Worm (Caenorhabditis elegans) whole organism, early embryonic: Measurements from ENCODE around the gene grd-4.

Experiments
- B0310.2 ChIP-seq: sonication (generic microtip); optimal IDR thresholded peaks from 2 replicates; lab custom pipeline; 2016; ENCODE audit warnings: mild to moderate bottlenecking, missing genetic modification characterization, missing compliant biosample characterization
- F13C5.2 ChIP-seq: sonication (generic microtip); optimal IDR thresholded peaks from 2 replicates; lab custom pipeline; 2017; ENCODE audit warnings: mild to moderate bottlenecking, missing genetic modification characterization, inconsistent platforms, missing compliant biosample characterization
- aly-1 ChIP-seq: sonication (generic microtip); optimal IDR thresholded peaks from 2 replicates; lab custom pipeline; 2016; ENCODE audit warnings: missing genetic modification characterization, missing compliant biosample characterization
- ama-1 ChIP-seq: fragments of 150-350 bp; optimal IDR thresholded peaks from 2 replicates; lab custom pipeline; 2014
- ceh-13 ChIP-seq: fragments of 200-800 bp; sonication (Bioruptor generic); optimal IDR thresholded peaks from 2 replicates; lab custom pipeline; 2018; ENCODE audit warnings: mild to moderate bottlenecking, missing genetic modification characterization, missing compliant biosample characterization
- ceh-36 ChIP-seq: sonication (generic microtip); optimal IDR thresholded peaks from 2 replicates; lab custom pipeline; 2016; ENCODE audit warnings: missing genetic modification characterization, inconsistent platforms, missing compliant biosample characterization
- ets-7 ChIP-seq: sonication (generic microtip); optimal IDR thresholded peaks from 2 replicates; lab custom pipeline; 2016; ENCODE audit warnings: missing genotype, missing genetic modification characterization, missing compliant biosample characterization
- flt-1 ChIP-seq: fragments of 200-800 bp; sonication (Bioruptor generic); IDR thresholded peaks from 2 replicates; pipeline ENCODE4 v1.3.6; 2022; ENCODE audit warnings: missing genetic modification characterization, missing compliant biosample characterization
- hmbx-1 ChIP-seq: sonication (generic microtip); optimal IDR thresholded peaks from 2 replicates; lab custom pipeline; 2016; ENCODE audit warnings: mild to moderate bottlenecking, missing genetic modification characterization, missing compliant biosample characterization
- hmg-4 ChIP-seq: fragments of 200-800 bp; sonication (Bioruptor generic); optimal IDR thresholded peaks from 2 replicates; lab custom pipeline; 2018; ENCODE audit warnings: mild to moderate bottlenecking, missing genetic modification characterization, missing compliant biosample characterization
- hnd-1 ChIP-seq: sonication (generic microtip); optimal IDR thresholded peaks from 2 replicates; lab custom pipeline; 2016; ENCODE audit warnings: missing genetic modification characterization, missing compliant biosample characterization
- pes-1 ChIP-seq: fragments of 200-800 bp; sonication (Bioruptor generic); IDR thresholded peaks from 2 replicates; pipeline ENCODE4 v1.3.6; 2022; ENCODE audit warnings: missing genetic modification reagents, missing genetic modification characterization, missing compliant biosample characterization
- scrt-1 ChIP-seq: fragments of 200-800 bp; sonication (Bioruptor generic); IDR thresholded peaks from 2 replicates; pipeline ENCODE4 v1.3.6; 2022; ENCODE audit warnings: missing genetic modification characterization, missing compliant biosample characterization
- sea-1 ChIP-seq: fragments of 200-800 bp; sonication (Bioruptor generic); conservative IDR thresholded peaks from 2 replicates; pipeline ENCODE4 v1.3.6; 2022; ENCODE audit warnings: missing genetic modification characterization, missing compliant biosample characterization
- tbx-11 ChIP-seq: fragments of 200-800 bp; sonication (Bioruptor generic); IDR thresholded peaks from 2 replicates; pipeline ENCODE4 v1.3.6; 2022; ENCODE audit warnings: missing genetic modification characterization, missing compliant biosample characterization
- tbx-37 ChIP-seq: fragments of 200-800 bp; sonication (Bioruptor generic); conservative IDR thresholded peaks from 2 replicates; pipeline ENCODE4 v1.3.6; 2022; ENCODE audit warnings: missing genetic modification reagents, missing genetic modification characterization, missing compliant biosample characterization
- tra-4 ChIP-seq: sonication (generic microtip); optimal IDR thresholded peaks from 2 replicates; lab custom pipeline; 2017; ENCODE audit warnings: missing genetic modification characterization, missing compliant biosample characterization

The grd-4 gene

ce11 chrX:8481716-8482115 lies 19.3 kb upstream of the grd-4 start:
- no peak for TF ChIP-seq pes-1 (GFP tag; lab: Robert Waterston, UW)
- TF ChIP-seq tbx-11 (GFP tag; lab: Robert Waterston, UW), result no peak
- TF ChIP-seq aly-1 (tag; lab: Kevin White, UChicago), result no peak
- TF ChIP-seq ama-1, result no peak
- no peak for TF ChIP-seq B0310.2 (tag; lab: Kevin White, UChicago)
- no peak for TF ChIP-seq sea-1 (GFP tag; lab: Robert Waterston, UW)
- no peak for TF ChIP-seq ceh-36 (tag; lab: Kevin White, UChicago)
- no peak for TF ChIP-seq hnd-1 (tag; lab: Kevin White, UChicago)
- TF ChIP-seq flt-1 (GFP tag; lab: Robert Waterston, UW), result no peak
- no peak for TF ChIP-seq ceh-13
- TF ChIP-seq ets-7, result no peak
- no peak for TF ChIP-seq scrt-1 (GFP tag; lab: Robert Waterston, UW)
- TF ChIP-seq F13C5.2 (tag; lab: Kevin White, UChicago), result no peak
- no peak for TF ChIP-seq tra-4 (tag; lab: Kevin White, UChicago)
- TF ChIP-seq hmbx-1 (tag; lab: Kevin White, UChicago), result no peak
- TF ChIP-seq hmg-4 (GFP tag; lab: Kevin White, UChicago), result no peak
- TF ChIP-seq tbx-37 (GFP tag; lab: Robert Waterston, UW), result no peak

- no peak for TF ChIP-seq sea-1 (GFP tag; lab: Robert Waterston, UW)
- TF ChIP-seq hnd-1 (tag; lab: Kevin White, UChicago), result no peak
- TF ChIP-seq tbx-37 (GFP tag; lab: Robert Waterston, UW), result no peak
- no peak for TF ChIP-seq ama-1
- TF ChIP-seq ceh-36 (tag; lab: Kevin White, UChicago), result no peak
- TF ChIP-seq tbx-11 (GFP tag; lab: Robert Waterston, UW), result no peak
- TF ChIP-seq hmg-4 (GFP tag; lab: Kevin White, UChicago), result no peak
- no peak for TF ChIP-seq ets-7
- TF ChIP-seq B0310.2 (tag; lab: Kevin White, UChicago), result no peak
- TF ChIP-seq flt-1 (GFP tag; lab: Robert Waterston, UW), result no peak
Measured at ce11 chrX:8483951-8484350, 17.1 kb upstream of the grd-4 start.

- TF ChIP-seq F13C5.2 (tag; lab: Kevin White, UChicago), result no peak
- TF ChIP-seq tra-4 (tag; lab: Kevin White, UChicago), result no peak
- no peak for TF ChIP-seq tbx-11 (GFP tag; lab: Robert Waterston, UW)
- TF ChIP-seq aly-1 (tag; lab: Kevin White, UChicago), result no peak
- TF ChIP-seq ama-1, result no peak
- no peak for TF ChIP-seq sea-1 (GFP tag; lab: Robert Waterston, UW)
- TF ChIP-seq ceh-13, result no peak
- TF ChIP-seq flt-1 (GFP tag; lab: Robert Waterston, UW), result no peak
- TF ChIP-seq pes-1 (GFP tag; lab: Robert Waterston, UW), result no peak
- TF ChIP-seq tbx-37 (GFP tag; lab: Robert Waterston, UW), result no peak
- TF ChIP-seq hmg-4 (GFP tag; lab: Kevin White, UChicago), result no peak
- TF ChIP-seq hnd-1 (tag; lab: Kevin White, UChicago), result no peak
- TF ChIP-seq B0310.2 (tag; lab: Kevin White, UChicago), result no peak
- no peak for TF ChIP-seq ceh-36 (tag; lab: Kevin White, UChicago)
- TF ChIP-seq ets-7, result no peak
- TF ChIP-seq hmbx-1 (tag; lab: Kevin White, UChicago), result no peak
- no peak for TF ChIP-seq scrt-1 (GFP tag; lab: Robert Waterston, UW)
Measured at ce11 chrX:8485392-8485791, 15.6 kb upstream of the grd-4 start.

- no peak for TF ChIP-seq aly-1 (tag; lab: Kevin White, UChicago)
- no peak for TF ChIP-seq hnd-1 (tag; lab: Kevin White, UChicago)
- TF ChIP-seq flt-1 (GFP tag; lab: Robert Waterston, UW), result no peak
Measured at ce11 chrX:8489415-8489814, 11.6 kb upstream of the grd-4 start.

- TF ChIP-seq tra-4 (tag; lab: Kevin White, UChicago), result no peak
- TF ChIP-seq ceh-13, result no peak
- no peak for TF ChIP-seq hmbx-1 (tag; lab: Kevin White, UChicago)
- no peak for TF ChIP-seq ets-7
- no peak for TF ChIP-seq tbx-11 (GFP tag; lab: Robert Waterston, UW)
- no peak for TF ChIP-seq ama-1
- no peak for TF ChIP-seq B0310.2 (tag; lab: Kevin White, UChicago)
- TF ChIP-seq hmg-4 (GFP tag; lab: Kevin White, UChicago), result no peak
- no peak for TF ChIP-seq ceh-36 (tag; lab: Kevin White, UChicago)
- TF ChIP-seq pes-1 (GFP tag; lab: Robert Waterston, UW), result no peak
- TF ChIP-seq scrt-1 (GFP tag; lab: Robert Waterston, UW), result no peak
- TF ChIP-seq tbx-37 (GFP tag; lab: Robert Waterston, UW), result no peak
- no peak for TF ChIP-seq sea-1 (GFP tag; lab: Robert Waterston, UW)
- TF ChIP-seq flt-1 (GFP tag; lab: Robert Waterston, UW), result no peak
- TF ChIP-seq F13C5.2 (tag; lab: Kevin White, UChicago), result no peak
- TF ChIP-seq hnd-1 (tag; lab: Kevin White, UChicago), result no peak
- no peak for TF ChIP-seq aly-1 (tag; lab: Kevin White, UChicago)
Measured at ce11 chrX:8489886-8490285, 11.1 kb upstream of the grd-4 start.

- TF ChIP-seq F13C5.2 (tag; lab: Kevin White, UChicago) (no peak), tra-4 (tag; lab: Kevin White, UChicago) (no peak), B0310.2 (tag; lab: Kevin White, UChicago) (no peak), tbx-11 (GFP tag; lab: Robert Waterston, UW) (no peak), aly-1 (tag; lab: Kevin White, UChicago) (no peak), hmg-4 (GFP tag; lab: Kevin White, UChicago) (no peak), hnd-1 (tag; lab: Kevin White, UChicago) (no peak), scrt-1 (GFP tag; lab: Robert Waterston, UW) (no peak), hmbx-1 (tag; lab: Kevin White, UChicago) (no peak), ama-1 (no peak), tbx-37 (GFP tag; lab: Robert Waterston, UW) (no peak)
Measured at ce11 chrX:8492750-8493149, 8.3 kb upstream of the grd-4 start.

ce11 chrX:8495005-8495404 lies 6.0 kb upstream of the grd-4 start, which contains the start of gene T01B10.5:
TSS of gene T01B10.5 (plus strand) at chrX:8495305.
- no peak for TF ChIP-seq ets-7
- TF ChIP-seq flt-1 (GFP tag; lab: Robert Waterston, UW), result no peak
- no peak for TF ChIP-seq ceh-36 (tag; lab: Kevin White, UChicago)
- no peak for TF ChIP-seq B0310.2 (tag; lab: Kevin White, UChicago)
- TF ChIP-seq tra-4 (tag; lab: Kevin White, UChicago), result no peak
